Fruit fly (Drosophila melanogaster): ENCODE results near the gene Fadd.

- TF ChIP-seq toe (GFP tag; optimal IDR thresholded peaks at IDR 0.05) (no peak), CG7045 (GFP tag; optimal IDR thresholded peaks at IDR 0.05) (no peak), Crg-1 (GFP tag; optimal IDR thresholded peaks at IDR 0.05) (no peak), Hr96 (GFP tag; optimal IDR thresholded peaks at IDR 0.05) (no peak), cic (GFP tag; optimal IDR thresholded peaks at IDR 0.05) (no peak), CG12768 (GFP tag; optimal IDR thresholded peaks at IDR 0.05) (no peak), tj (GFP tag; optimal IDR thresholded peaks at IDR 0.05) (no peak)
These were observed 37.4 kb downstream of the Fadd start for dm6 chr3R:22071628-22072027.

Data from whole organism, adult.